Fruit fly (Drosophila melanogaster) whole organism, embryonic: ENCODE measurements around the gene Cyfip.

Experiments
- Awh ChIP-seq: fragments of 200-800 bp; sonication (Bioruptor generic); IDR thresholded peaks from 2 replicates; pipeline ENCODE4, ENCODE4 v1.3.6; 2022; ENCODE audit warnings: missing biosample characterization, missing genetic modification characterization
- CG10267 ChIP-seq: fragments of 200-800 bp; sonication (Bioruptor generic); optimal IDR thresholded peaks from 2 replicates; lab custom pipeline; 2018; ENCODE audit warnings: missing biosample characterization, mild to moderate bottlenecking, missing genetic modification characterization, moderate library complexity
- CG10462 ChIP-seq: fragments of 200-800 bp; sonication (Bioruptor generic); optimal IDR thresholded peaks from 2 replicates; lab custom pipeline; 2016; ENCODE audit warnings: missing biosample characterization, missing genetic modification characterization
- CG11456 ChIP-seq: fragments of 200-800 bp; sonication (Bioruptor generic); IDR thresholded peaks from 3 replicates; pipeline ENCODE4 v1.3.6; 2022; ENCODE audit warnings: missing biosample characterization, missing genetic modification characterization
- CG14710 ChIP-seq: fragments of 200-800 bp; sonication (Bioruptor generic); optimal IDR thresholded peaks from 3 replicates; lab custom pipeline; 2019; ENCODE audit warnings: missing biosample characterization, mild to moderate bottlenecking, missing genetic modification characterization, moderate library complexity
- CG15514 ChIP-seq: fragments of 200-800 bp; sonication (Bioruptor generic); optimal IDR thresholded peaks from 3 replicates; lab custom pipeline; 2017; ENCODE audit warnings: missing biosample characterization, missing genetic modification characterization, mild to moderate bottlenecking, moderate library complexity, missing genetic modification reagents
- CG15601 ChIP-seq: fragments of 200-800 bp; sonication (Bioruptor generic); optimal IDR thresholded peaks from 3 replicates; lab custom pipeline; 2019; ENCODE audit warnings: missing biosample characterization, mild to moderate bottlenecking, missing genetic modification characterization, moderate library complexity
- CG1647 ChIP-seq: fragments of 200-800 bp; sonication (Bioruptor generic); optimal IDR thresholded peaks from 3 replicates; lab custom pipeline; 2016; ENCODE audit warnings: missing biosample characterization, missing genetic modification characterization
- CG1792 ChIP-seq: fragments of 200-800 bp; sonication (Bioruptor generic); optimal IDR thresholded peaks from 2 replicates; lab custom pipeline; 2016; ENCODE audit warnings: missing biosample characterization, missing genetic modification characterization
- CG18476 ChIP-seq: fragments of 200-800 bp; sonication (Bioruptor generic); optimal IDR thresholded peaks from 2 replicates; lab custom pipeline; 2016; ENCODE audit warnings: missing biosample characterization, mild to moderate bottlenecking, missing genetic modification characterization
- CG18619 ChIP-seq: fragments of 200-800 bp; sonication (Bioruptor generic); optimal IDR thresholded peaks from 3 replicates; lab custom pipeline; 2017; ENCODE audit warnings: missing biosample characterization, mild to moderate bottlenecking, missing genetic modification characterization
- CG2199 ChIP-seq: fragments of 200-800 bp; sonication (Bioruptor generic); IDR thresholded peaks from 3 replicates; pipeline ENCODE4 v1.3.6; 2022; ENCODE audit warnings: missing biosample characterization, missing genetic modification characterization
- CG30403 ChIP-seq: fragments of 200-800 bp; sonication (Bioruptor generic); optimal IDR thresholded peaks from 3 replicates; lab custom pipeline; 2016; ENCODE audit warnings: missing biosample characterization, missing genetic modification characterization
- CG3995 ChIP-seq: fragments of 200-800 bp; sonication (Bioruptor generic); optimal IDR thresholded peaks from 3 replicates; lab custom pipeline; 2016; ENCODE audit warnings: missing biosample characterization, missing genetic modification characterization
- CG4730 ChIP-seq: fragments of 200-800 bp; sonication (Bioruptor generic); IDR thresholded peaks from 2 replicates; pipeline ENCODE4 v1.3.6; 2022; ENCODE audit warnings: missing biosample characterization, missing genetic modification characterization
- CG6654 ChIP-seq: fragments of 200-800 bp; sonication (Bioruptor generic); optimal IDR thresholded peaks from 2 replicates; lab custom pipeline; 2017; ENCODE audit warnings: missing biosample characterization, mild to moderate bottlenecking, missing genetic modification characterization
- CG6689 ChIP-seq: fragments of 200-800 bp; sonication (Bioruptor generic); IDR thresholded peaks from 2 replicates; pipeline ENCODE4 v1.3.6; 2022; ENCODE audit warnings: missing biosample characterization, missing genetic modification characterization
- CG7928 ChIP-seq: fragments of 200-800 bp; sonication (Bioruptor generic); optimal IDR thresholded peaks from 2 replicates; lab custom pipeline; 2017; ENCODE audit warnings: missing biosample characterization, mild to moderate bottlenecking, missing genetic modification characterization
- CG8290 ChIP-seq, 3 experiments: fragments of 200-800 bp; sonication (Bioruptor generic); optimal IDR thresholded peaks; 2 replicates each; lab custom pipeline; 2016 to 2019; ENCODE audit warnings: missing biosample characterization in 3 of 3, missing genetic modification characterization in 3 of 3, mild to moderate bottlenecking in 2 of 3, moderate library complexity in 1 of 3
- Chrac-16 ChIP-seq: fragments of 200-800 bp; sonication (Bioruptor generic); optimal IDR thresholded peaks from 3 replicates; lab custom pipeline; 2016; ENCODE audit warnings: missing biosample characterization, missing genetic modification characterization
- CkIIα-i1 ChIP-seq: fragments of 200-800 bp; sonication (Bioruptor generic); IDR thresholded peaks from 2 replicates; pipeline ENCODE4 v1.3.6; 2022; ENCODE audit warnings: missing biosample characterization, missing genetic modification characterization
- Dad ChIP-seq: fragments of 200-800 bp; sonication (Bioruptor generic); optimal IDR thresholded peaks from 3 replicates; lab custom pipeline; 2016; ENCODE audit warnings: missing biosample characterization, missing genetic modification characterization
- Deaf1 ChIP-seq: fragments of 200-800 bp; optimal IDR thresholded peaks from 3 replicates; lab custom pipeline; 2019; ENCODE audit warnings: missing biosample characterization, mild to moderate bottlenecking, missing genetic modification characterization, moderate library complexity
- Fer2 ChIP-seq: fragments of 200-800 bp; sonication (Bioruptor generic); optimal IDR thresholded peaks from 2 replicates; lab custom pipeline; 2018; ENCODE audit warnings: missing biosample characterization, mild to moderate bottlenecking, missing genetic modification characterization, moderate library complexity
- Gug ChIP-seq: fragments of 200-800 bp; sonication (Bioruptor generic); IDR thresholded peaks from 4 replicates; pipeline ENCODE4 v1.3.6; 2022; ENCODE audit warnings: missing biosample characterization, missing genetic modification characterization
- HLH54F ChIP-seq: fragments of 200-800 bp; sonication (Bioruptor generic); optimal IDR thresholded peaks from 3 replicates; lab custom pipeline; 2016; ENCODE audit warnings: missing biosample characterization, missing genetic modification characterization
- Lpt ChIP-seq: fragments of >200 bp; optimal IDR thresholded peaks from 2 replicates; lab custom pipeline; 2018; ENCODE audit warnings: missing biosample characterization, missing genetic modification characterization
- Meics ChIP-seq: fragments of 200-800 bp; sonication (Bioruptor generic); optimal IDR thresholded peaks from 2 replicates; lab custom pipeline; 2017; ENCODE audit warnings: missing biosample characterization, mild to moderate bottlenecking, missing genetic modification characterization
- Mrtf ChIP-seq: fragments of 200-800 bp; sonication (Bioruptor generic); IDR thresholded peaks from 3 replicates; pipeline ENCODE4 v1.3.6; 2022; ENCODE audit warnings: missing biosample characterization, missing genetic modification characterization
- Scr ChIP-seq: fragments of 200-800 bp; sonication (Bioruptor generic); IDR thresholded peaks from 2 replicates; pipeline ENCODE4 v1.3.6; 2022; ENCODE audit warnings: missing biosample characterization, missing genetic modification characterization; ENCODE audit not compliant: partially characterized antibody
- Sox102F ChIP-seq: fragments of 200-800 bp; sonication (Bioruptor generic); optimal IDR thresholded peaks from 2 replicates; lab custom pipeline; 2018; ENCODE audit warnings: missing biosample characterization, mild to moderate bottlenecking, missing genetic modification characterization, moderate library complexity
- Sry-β ChIP-seq: fragments of 200-800 bp; sonication (Bioruptor generic); optimal IDR thresholded peaks from 2 replicates; lab custom pipeline; 2018; ENCODE audit warnings: missing biosample characterization, mild to moderate bottlenecking, missing genetic modification characterization, moderate library complexity
- Usf ChIP-seq: fragments of 200-800 bp; sonication (Bioruptor generic); optimal IDR thresholded peaks from 2 replicates; lab custom pipeline; 2017; ENCODE audit warnings: missing genotype, missing biosample characterization, missing genetic modification characterization
- Xbp1 ChIP-seq: fragments of 200-800 bp; sonication (Bioruptor generic); optimal IDR thresholded peaks from 3 replicates; lab custom pipeline; 2016; ENCODE audit warnings: missing biosample characterization, mild to moderate bottlenecking, missing genetic modification characterization
- amos ChIP-seq: fragments of 200-800 bp; sonication (Bioruptor generic); IDR thresholded peaks from 2 replicates; pipeline ENCODE4 v1.3.6; 2022; ENCODE audit warnings: missing biosample characterization, missing genetic modification characterization; ENCODE audit not compliant: partially characterized antibody
- az2 ChIP-seq: fragments of 200-800 bp; sonication (Bioruptor generic); optimal IDR thresholded peaks from 3 replicates; lab custom pipeline; 2016; ENCODE audit warnings: missing biosample characterization, missing genetic modification characterization
- dan ChIP-seq: fragments of 200-800 bp; sonication (Bioruptor generic); IDR thresholded peaks from 2 replicates; pipeline ENCODE4 v1.3.6; 2022; ENCODE audit warnings: missing biosample characterization, missing genetic modification characterization
- dpn ChIP-seq, 2 experiments: fragments of 200-800 bp; sonication (Bioruptor generic); optimal IDR thresholded peaks; 3 replicates each; lab custom pipeline; 2016; ENCODE audit warnings: missing biosample characterization in 2 of 2, missing genetic modification characterization in 2 of 2
- gcm2 ChIP-seq: fragments of 200-800 bp; sonication (Bioruptor generic); optimal IDR thresholded peaks from 2 replicates; lab custom pipeline; 2016; ENCODE audit warnings: missing biosample characterization, missing genetic modification characterization
- kah ChIP-seq: fragments of 200-800 bp; sonication (Bioruptor generic); optimal IDR thresholded peaks from 2 replicates; lab custom pipeline; 2018; ENCODE audit warnings: missing biosample characterization, mild to moderate bottlenecking, missing genetic modification characterization
- p53 ChIP-seq: fragments of 200-800 bp; sonication (Bioruptor generic); optimal IDR thresholded peaks from 2 replicates; lab custom pipeline; 2016; ENCODE audit warnings: missing biosample characterization, missing genetic modification characterization
- pan ChIP-seq, 4 experiments: fragments of >200 bp in 3 of 4; fragments of 200-800 bp in 1 of 4; sonication (Bioruptor generic) in 1 of 4; optimal IDR thresholded peaks in 3 of 4; IDR thresholded peaks in 1 of 4; 2 replicates each; pipeline versions ENCODE4 v1.3.6 to Lab custom; 2017 to 2022; ENCODE audit warnings: missing biosample characterization in 2 of 4, missing genetic modification characterization in 2 of 4, mixed read lengths in 1 of 4
- pros ChIP-seq: fragments of 200-800 bp; sonication (Bioruptor generic); optimal IDR thresholded peaks from 3 replicates; lab custom pipeline; 2019; ENCODE audit warnings: missing biosample characterization, mild to moderate bottlenecking, missing genetic modification characterization, moderate library complexity
- ranshi ChIP-seq: fragments of 200-800 bp; sonication (Bioruptor generic); IDR thresholded peaks from 2 replicates; pipeline ENCODE4 v1.3.6; 2022; ENCODE audit warnings: missing biosample characterization, missing genetic modification characterization
- stwl ChIP-seq: fragments of 200-800 bp; sonication (Bioruptor generic); optimal IDR thresholded peaks from 3 replicates; lab custom pipeline; 2018; ENCODE audit warnings: missing biosample characterization, mild to moderate bottlenecking, missing genetic modification characterization, moderate library complexity
- tap ChIP-seq: fragments of 200-800 bp; optimal IDR thresholded peaks from 3 replicates; lab custom pipeline; 2019; ENCODE audit warnings: missing biosample characterization, mild to moderate bottlenecking, missing genetic modification characterization, moderate library complexity
- tx ChIP-seq: fragments of 200-800 bp; sonication (Bioruptor generic); optimal IDR thresholded peaks from 2 replicates; lab custom pipeline; 2016; ENCODE audit warnings: missing biosample characterization, missing genetic modification characterization
- unpg ChIP-seq: fragments of 200-800 bp; sonication (Bioruptor generic); optimal IDR thresholded peaks from 3 replicates; lab custom pipeline; 2018; ENCODE audit warnings: missing biosample characterization, mild to moderate bottlenecking, missing genetic modification characterization, moderate library complexity

Cyfip gene

dm6 chr3R:15319912-15320746, 12.9 kb upstream of the Cyfip start, which contains the start of the genes CG6276 and CG44040 (continued):
- TF ChIP-seq CG6654 (GFP tag; lab: Kevin White, UChicago) (no peak), Awh (GFP tag; lab: Robert Waterston, UW) (peak; percentile 39; the same call in 1 of the 2 replicates), tx (GFP tag; lab: Kevin White, UChicago) (peak; percentile 52), p53 (GFP tag; lab: Kevin White, UChicago) (peak; percentile 23), Lpt (GFP tag; lab: Kevin White, UChicago) (no peak), Dad (peak; percentile 60), CG18619 (GFP tag; lab: Kevin White, UChicago) (peak; percentile 30), Sox102F (GFP tag; lab: Kevin White, UChicago) (peak; percentile 35), Scr (GFP tag; lab: Robert Waterston, UW) (no peak), HLH54F (GFP tag; lab: Kevin White, UChicago) (peak; percentile 21), unpg (GFP tag; lab: Kevin White, UChicago) (peak; percentile 50), Mrtf (GFP tag; lab: Robert Waterston, UW) (peak; percentile 39; the same call in 1 of the 3 replicates), dpn (GFP tag; optimal IDR thresholded peaks at IDR 0.05; lab: Kevin White, UChicago) (peak; percentile 43 to 44), CG6689 (GFP tag; lab: Robert Waterston, UW) (peak; percentile 74), CG14710 (tag; lab: Kevin White, UChicago) (peak; percentile 32), pros (no peak), ranshi (GFP tag; lab: Robert Waterston, UW) (peak; percentile 58), Meics (GFP tag; lab: Kevin White, UChicago) (peak; percentile 72), amos (GFP tag; lab: Robert Waterston, UW) (peak; percentile 19; the same call in 1 of the 2 replicates), Chrac-16 (GFP tag; lab: Kevin White, UChicago) (no peak), Fer2 (peak; percentile 24), CG3995 (peak; percentile 46), CG2199 (GFP tag; lab: Robert Waterston, UW) (no peak), CG18476 (GFP tag; lab: Kevin White, UChicago) (no peak), CG10462 (peak; percentile 22), CG30403 (GFP tag; lab: Kevin White, UChicago) (peak; percentile 70), dan (GFP tag; lab: Robert Waterston, UW) (no peak), CG4730 (no peak), gcm2 (no peak), CG1647 (GFP tag; lab: Kevin White, UChicago) (no peak), pan (optimal IDR thresholded peaks at IDR 0.05; lab: Kevin White, UChicago) (no peak), pan (GFP tag; optimal IDR thresholded peaks at IDR 0.05 in 1 of 2, IDR thresholded peaks at IDR 0.05 in 1 of 2) (peak in 1 of 2 experiments; percentile 49), CG1792 (GFP tag; lab: Kevin White, UChicago) (peak; percentile 63), az2 (GFP tag; lab: Kevin White, UChicago) (peak; percentile 27), CG15514 (GFP tag; lab: Kevin White, UChicago) (peak; percentile 99), Deaf1 (tag; lab: Kevin White, UChicago) (no peak), stwl (peak; percentile 40), CG10267 (tag; lab: Kevin White, UChicago) (peak; percentile 13), CG15601 (tag; lab: Kevin White, UChicago) (peak; percentile 10), Gug (GFP tag; lab: Robert Waterston, UW) (peak; percentile 19; the same call in 1 of the 4 replicates), CkIIα-i1 (GFP tag; lab: Robert Waterston, UW) (no peak), Sry-β (no peak), CG8290 (GFP tag; optimal IDR thresholded peaks at IDR 0.05; lab: Kevin White, UChicago) (no peak), CG8290 (tag; optimal IDR thresholded peaks at IDR 0.05; lab: Kevin White, UChicago) (peak; percentile 24 to 69), CG11456 (GFP tag; lab: Robert Waterston, UW) (no peak), tap (tag; lab: Kevin White, UChicago) (peak; percentile 9), CG7928 (GFP tag; lab: Kevin White, UChicago) (no peak), Xbp1 (GFP tag; lab: Kevin White, UChicago) (peak; percentile 35), Usf (GFP tag; lab: Kevin White, UChicago) (peak; percentile 11), kah (GFP tag; lab: Kevin White, UChicago) (no peak)
